Worm (Caenorhabditis elegans): ENCODE data around the gene F31D4.2.

F31D4.2 gene

ce11 chrV:20793761-20794160 lies 51.6 kb downstream of the F31D4.2 start:
- TF ChIP-seq lin-39 (tag; optimal IDR thresholded peaks at IDR 0.05) (peak; percentile 45), eor-1 (tag; optimal IDR thresholded peaks at IDR 0.05) (no peak), nhr-77 (tag; optimal IDR thresholded peaks at IDR 0.05) (no peak), elt-2 (tag; optimal IDR thresholded peaks at IDR 0.05) (peak; percentile 53), R02D3.7 (tag; optimal IDR thresholded peaks at IDR 0.05) (no peak), nfya-1 (tag; optimal IDR thresholded peaks at IDR 0.05; ENCODE audit: insufficient read depth) (peak; percentile 42)

- no peak for TF ChIP-seq ceh-9 (tag; optimal IDR thresholded peaks at IDR 0.05)
- peak; percentile 43 for TF ChIP-seq pqm-1 (tag; optimal IDR thresholded peaks at IDR 0.05)
- peak; percentile 68 for TF ChIP-seq elt-2 (tag; optimal IDR thresholded peaks at IDR 0.05)
These were observed 52.9 kb downstream of the F31D4.2 start, which contains the start of gene Y44A6D.3 for ce11 chrV:20792371-20792890. Y44A6D.3 (minus strand) TSS chrV:20792421.

Data from whole organism, L3 larva.